Fruit fly (Drosophila melanogaster): ENCODE results near the gene Atg18a.

The Atg18a gene

dm6 chr3L:8137448-8137906 lies 49.2 kb upstream of the Atg18a start, which contains the start of the genes Setx and mus301:
Gene Setx (minus strand): TSS chr3L:8137498.
Gene mus301 (plus strand): TSS chr3L:8137808.
- TF ChIP-seq cas (GFP tag; IDR thresholded peaks at IDR 0.05) (peak; percentile 51; the same call in 1 of the 2 replicates), scrt (GFP tag; optimal IDR thresholded peaks at IDR 0.05) (no peak), CG12299 (tag; optimal IDR thresholded peaks at IDR 0.05) (peak; percentile 36), crp (GFP tag; optimal IDR thresholded peaks at IDR 0.05) (peak in 1 of 2 experiments; percentile 52), sisA (GFP tag; IDR thresholded peaks at IDR 0.05) (peak; percentile 78), CG18476 (GFP tag; optimal IDR thresholded peaks at IDR 0.05) (peak; percentile 82), Dll (GFP tag; IDR thresholded peaks at IDR 0.05; ENCODE audit: partially characterized antibody) (0 out of 4 replicates have a peak, but pooled peaks have one; percentile 37), CG15269 (tag; optimal IDR thresholded peaks at IDR 0.05) (no peak), ATbp (GFP tag; optimal IDR thresholded peaks at IDR 0.05) (peak; percentile 30), CG11093 (GFP tag; IDR thresholded peaks at IDR 0.05) (peak; percentile 48; the same call in 1 of the 3 replicates), CG17328 (GFP tag; IDR thresholded peaks at IDR 0.05) (peak; percentile 63), CG6254 (GFP tag; optimal IDR thresholded peaks at IDR 0.05) (peak; percentile 48), CG15479 (GFP tag; optimal IDR thresholded peaks at IDR 0.05) (peak; percentile 20), CG12769 (tag; optimal IDR thresholded peaks at IDR 0.05) (no peak), vfl (GFP tag; optimal IDR thresholded peaks at IDR 0.05) (peak; percentile 90), bigmax (GFP tag; optimal IDR thresholded peaks at IDR 0.05) (no peak), Neu2 (GFP tag; optimal IDR thresholded peaks at IDR 0.05; ENCODE audit: borderline replicate concordance) (peak; percentile 59), CrebB (tag; optimal IDR thresholded peaks at IDR 0.05) (peak; percentile 10), p53 (GFP tag; optimal IDR thresholded peaks at IDR 0.05) (peak; percentile 70), CG6813 (GFP tag; optimal IDR thresholded peaks at IDR 0.05) (no peak), CG1024 (GFP tag; IDR thresholded peaks at IDR 0.05) (peak; percentile 24; the same call in 1 of the 2 replicates), CG12155 (GFP tag; optimal IDR thresholded peaks at IDR 0.05) (peak; percentile 86), Hey (tag; optimal IDR thresholded peaks at IDR 0.05) (no peak), CG30020 (tag; optimal IDR thresholded peaks at IDR 0.05) (no peak), CG18011 (GFP tag; optimal IDR thresholded peaks at IDR 0.05) (peak; percentile 76), CG18619 (GFP tag; optimal IDR thresholded peaks at IDR 0.05) (peak; percentile 77), Opbp (GFP tag; IDR thresholded peaks at IDR 0.05; ENCODE audit: partially characterized antibody) (peak; percentile 45; the same call in 1 of the 3 replicates), NC2β (GFP tag; optimal IDR thresholded peaks at IDR 0.05) (peak; percentile 74), Max (GFP tag; optimal IDR thresholded peaks at IDR 0.05) (peak; percentile 91), Hsf (GFP tag; optimal IDR thresholded peaks at IDR 0.05) (peak; percentile 89), CG9437 (GFP tag; optimal IDR thresholded peaks at IDR 0.05) (peak; percentile 87), pho (GFP tag; optimal IDR thresholded peaks at IDR 0.05) (peak; percentile 88), CG2116 (GFP tag; optimal IDR thresholded peaks at IDR 0.05) (peak; percentile 78), ranshi (GFP tag; IDR thresholded peaks at IDR 0.05) (peak; percentile 68; the same call in 1 of the 2 replicates), CG10543 (GFP tag; optimal IDR thresholded peaks at IDR 0.05) (peak; percentile 75), Six4 (GFP tag; optimal IDR thresholded peaks at IDR 0.05) (peak; percentile 59), CG11560 (tag; IDR thresholded peaks at IDR 0.05) (peak; percentile 60; the same call in 1 of the 3 replicates), aop (GFP tag; IDR thresholded peaks at IDR 0.05) (no peak), bab2 (GFP tag; optimal IDR thresholded peaks at IDR 0.05) (peak; percentile 84), CG12219 (GFP tag; optimal IDR thresholded peaks at IDR 0.05) (no peak), en (GFP tag; optimal IDR thresholded peaks at IDR 0.05) (no peak), CG2199 (GFP tag; IDR thresholded peaks at IDR 0.05) (0 out of 3 replicates have a peak, but pooled peaks have one; percentile 20), jumu (GFP tag; optimal IDR thresholded peaks at IDR 0.05) (peak; percentile 82), YL-1 (GFP tag; optimal IDR thresholded peaks at IDR 0.05) (peak; percentile 86), E2f1 (GFP tag; IDR thresholded peaks at IDR 0.05) (peak; percentile 79), CG8924 (tag; optimal IDR thresholded peaks at IDR 0.05) (no peak), Chrac-16 (GFP tag; optimal IDR thresholded peaks at IDR 0.05) (peak; percentile 84), HHEX (GFP tag; optimal IDR thresholded peaks at IDR 0.05) (peak; percentile 69), ro (GFP tag; IDR thresholded peaks at IDR 0.05) (0 out of 2 replicates have a peak, but pooled peaks have one; percentile 40), dysf (GFP tag; IDR thresholded peaks at IDR 0.05) (peak; percentile 72)

Measured in whole organism, embryonic.